Fruit fly (Drosophila melanogaster) whole organism, embryonic: ENCODE results near the gene Ttc19.

ENCODE experiments used
- Blimp-1 ChIP-seq: fragments of 200-800 bp; sonication (Bioruptor generic); optimal IDR thresholded peaks from 3 replicates; lab custom pipeline; 2018; ENCODE audit warnings: missing biosample characterization, missing genetic modification characterization, mild to moderate bottlenecking, moderate library complexity, missing genetic modification reagents
- CG10274 ChIP-seq: fragments of 200-800 bp; sonication (Bioruptor generic); optimal IDR thresholded peaks from 3 replicates; lab custom pipeline; 2017; ENCODE audit warnings: missing biosample characterization, mild to moderate bottlenecking, missing genetic modification characterization
- CG12942 ChIP-seq: fragments of 200-800 bp; sonication (Bioruptor generic); optimal IDR thresholded peaks from 3 replicates; lab custom pipeline; 2016; ENCODE audit warnings: missing biosample characterization, missing genetic modification characterization
- CG13123 ChIP-seq: fragments of 200-800 bp; sonication (Bioruptor generic); optimal IDR thresholded peaks from 2 replicates; lab custom pipeline; 2016; ENCODE audit warnings: missing biosample characterization, missing genetic modification characterization
- CG13287 ChIP-seq: fragments of 200-800 bp; sonication (Bioruptor generic); IDR thresholded peaks from 2 replicates; pipeline ENCODE4 v1.3.6; 2022; ENCODE audit warnings: missing biosample characterization, missing genetic modification characterization; ENCODE audit not compliant: partially characterized antibody
- CG13775 ChIP-seq: fragments of 200-800 bp; sonication (Bioruptor generic); optimal IDR thresholded peaks from 3 replicates; lab custom pipeline; 2017; ENCODE audit warnings: missing biosample characterization, mild to moderate bottlenecking, missing genetic modification characterization
- CG15601 ChIP-seq: fragments of 200-800 bp; sonication (Bioruptor generic); optimal IDR thresholded peaks from 3 replicates; lab custom pipeline; 2019; ENCODE audit warnings: missing biosample characterization, mild to moderate bottlenecking, missing genetic modification characterization, moderate library complexity
- CG1603 ChIP-seq: fragments of 200-800 bp; sonication (Bioruptor generic); optimal IDR thresholded peaks from 2 replicates; lab custom pipeline; 2019; ENCODE audit warnings: missing biosample characterization, mild to moderate bottlenecking, missing genetic modification characterization, moderate library complexity
- CG1792 ChIP-seq: fragments of 200-800 bp; sonication (Bioruptor generic); optimal IDR thresholded peaks from 2 replicates; lab custom pipeline; 2016; ENCODE audit warnings: missing biosample characterization, missing genetic modification characterization
- CG4328 ChIP-seq: fragments of 200-800 bp; sonication (Bioruptor generic); optimal IDR thresholded peaks from 3 replicates; lab custom pipeline; 2017; ENCODE audit warnings: missing biosample characterization, missing genetic modification reagents, missing genetic modification characterization
- CG6689 ChIP-seq: fragments of 200-800 bp; sonication (Bioruptor generic); IDR thresholded peaks from 2 replicates; pipeline ENCODE4 v1.3.6; 2022; ENCODE audit warnings: missing biosample characterization, missing genetic modification characterization
- CG6791 ChIP-seq: fragments of 200-800 bp; sonication (Bioruptor generic); IDR thresholded peaks from 3 replicates; pipeline ENCODE4 v1.3.6; 2022; ENCODE audit warnings: missing biosample characterization, missing genetic modification characterization; ENCODE audit not compliant: partially characterized antibody
- CG6813 ChIP-seq: fragments of 200-800 bp; sonication (Bioruptor generic); optimal IDR thresholded peaks from 2 replicates; lab custom pipeline; 2017; ENCODE audit warnings: missing biosample characterization, missing genetic modification characterization, mild to moderate bottlenecking, moderate library complexity, missing genetic modification reagents
- CG7357 ChIP-seq: fragments of 200-800 bp; sonication (Bioruptor generic); IDR thresholded peaks from 3 replicates; pipeline ENCODE4 v1.3.6; 2022; ENCODE audit warnings: missing biosample characterization, missing genetic modification characterization
- CG7556 ChIP-seq: fragments of 200-800 bp; sonication (Bioruptor generic); optimal IDR thresholded peaks from 2 replicates; lab custom pipeline; 2017; ENCODE audit warnings: missing biosample characterization, mild to moderate bottlenecking, missing genetic modification characterization
- CG7745 ChIP-seq: fragments of 200-800 bp; sonication (Bioruptor generic); optimal IDR thresholded peaks from 2 replicates; lab custom pipeline; 2018; ENCODE audit warnings: missing biosample characterization, mild to moderate bottlenecking, missing genetic modification characterization, moderate library complexity
- CG7928 ChIP-seq: fragments of 200-800 bp; sonication (Bioruptor generic); optimal IDR thresholded peaks from 2 replicates; lab custom pipeline; 2017; ENCODE audit warnings: missing biosample characterization, mild to moderate bottlenecking, missing genetic modification characterization
- CG9727 ChIP-seq: fragments of 200-800 bp; sonication (Bioruptor generic); optimal IDR thresholded peaks from 3 replicates; lab custom pipeline; 2017; ENCODE audit warnings: missing biosample characterization, mild to moderate bottlenecking, missing genetic modification characterization
- CoRest ChIP-seq: fragments of 200-800 bp; sonication (Bioruptor generic); optimal IDR thresholded peaks from 3 replicates; lab custom pipeline; 2018; ENCODE audit warnings: missing biosample characterization, mild to moderate bottlenecking, missing genetic modification characterization, moderate library complexity
- Dll ChIP-seq: fragments of 200-800 bp; sonication (Bioruptor generic); IDR thresholded peaks from 4 replicates; pipeline ENCODE4 v1.3.6; 2022; ENCODE audit warnings: missing biosample characterization, missing genetic modification characterization; ENCODE audit not compliant: partially characterized antibody
- Gsc ChIP-seq: fragments of 200-800 bp; sonication (Bioruptor generic); IDR thresholded peaks from 2 replicates; pipeline ENCODE4 v1.3.6; 2022; ENCODE audit warnings: missing biosample characterization, missing genetic modification characterization
- HHEX ChIP-seq: fragments of 200-800 bp; sonication (Bioruptor generic); optimal IDR thresholded peaks from 3 replicates; lab custom pipeline; 2017; ENCODE audit warnings: missing biosample characterization, mild to moderate bottlenecking, missing genetic modification characterization, missing genetic modification reagents
- HLH54F ChIP-seq: fragments of 200-800 bp; sonication (Bioruptor generic); optimal IDR thresholded peaks from 3 replicates; lab custom pipeline; 2016; ENCODE audit warnings: missing biosample characterization, missing genetic modification characterization
- HLHmδ ChIP-seq: fragments of 200-800 bp; sonication (Bioruptor generic); optimal IDR thresholded peaks from 2 replicates; lab custom pipeline; 2018; ENCODE audit warnings: missing biosample characterization, mild to moderate bottlenecking, missing genetic modification characterization, moderate library complexity
- Hsf ChIP-seq: fragments of 200-800 bp; sonication (Bioruptor generic); optimal IDR thresholded peaks from 3 replicates; lab custom pipeline; 2016; ENCODE audit warnings: missing biosample characterization, missing genetic modification characterization
- Pdp1 ChIP-seq, 2 experiments: fragments of 200-800 bp; sonication (Bioruptor generic); optimal IDR thresholded peaks; 3 replicates each; lab custom pipeline; 2016; ENCODE audit warnings: missing biosample characterization in 2 of 2, missing genetic modification characterization in 2 of 2, mild to moderate bottlenecking in 1 of 2, moderate library complexity in 1 of 2
- Poxn ChIP-seq: fragments of 200-800 bp; sonication (Bioruptor generic); IDR thresholded peaks from 2 replicates; pipeline ENCODE4 v1.3.6; 2022; ENCODE audit warnings: missing biosample characterization, missing genetic modification characterization
- Ptx1 ChIP-seq: fragments of 200-800 bp; sonication (Bioruptor generic); IDR thresholded peaks from 2 replicates; pipeline ENCODE4 v1.3.6; 2022; ENCODE audit warnings: missing biosample characterization, missing genetic modification characterization
- Six4 ChIP-seq: fragments of 200-800 bp; sonication (Bioruptor generic); optimal IDR thresholded peaks from 2 replicates; lab custom pipeline; 2016; ENCODE audit warnings: missing biosample characterization, missing genetic modification characterization
- Tbp ChIP-seq: fragments of >200 bp; optimal IDR thresholded peaks from 2 replicates; lab custom pipeline; 2018; ENCODE audit warnings: missing biosample characterization, missing genetic modification characterization
- Trl ChIP-seq, 3 experiments: fragments of >200 bp in 2 of 3; fragments of 200-800 bp in 1 of 3; sonication (Bioruptor generic) in 1 of 3; optimal IDR thresholded peaks; 2 replicates in 1 of 3; 3 replicates in 2 of 3; lab custom pipeline; 2016 to 2017; ENCODE audit warnings: missing biosample characterization in 1 of 3, missing genetic modification characterization in 1 of 3
- Usf ChIP-seq: fragments of 200-800 bp; sonication (Bioruptor generic); optimal IDR thresholded peaks from 2 replicates; lab custom pipeline; 2017; ENCODE audit warnings: missing genotype, missing biosample characterization, missing genetic modification characterization
- esg ChIP-seq: fragments of 200-800 bp; sonication (Bioruptor generic); conservative IDR thresholded peaks from 2 replicates; pipeline ENCODE4 v1.3.6; 2022; ENCODE audit warnings: missing biosample characterization, missing genetic modification characterization
- grn ChIP-seq: fragments of 200-800 bp; sonication (Bioruptor generic); optimal IDR thresholded peaks from 3 replicates; lab custom pipeline; 2017; ENCODE audit warnings: missing biosample characterization, missing genetic modification characterization
- hth ChIP-seq: fragments of >200 bp; optimal IDR thresholded peaks from 2 replicates; lab custom pipeline; 2017; ENCODE audit warnings: inconsistent platforms
- mam ChIP-seq: fragments of 200-800 bp; sonication (Bioruptor generic); optimal IDR thresholded peaks from 3 replicates; lab custom pipeline; 2016; ENCODE audit warnings: missing biosample characterization, missing genetic modification characterization
- pita ChIP-seq: fragments of 200-800 bp; sonication (Bioruptor generic); optimal IDR thresholded peaks from 2 replicates; lab custom pipeline; 2017; ENCODE audit warnings: missing biosample characterization, mild to moderate bottlenecking, missing genetic modification characterization
- pros ChIP-seq: fragments of 200-800 bp; sonication (Bioruptor generic); optimal IDR thresholded peaks from 3 replicates; lab custom pipeline; 2019; ENCODE audit warnings: missing biosample characterization, mild to moderate bottlenecking, missing genetic modification characterization, moderate library complexity
- sd ChIP-seq: fragments of 200-800 bp; sonication (Bioruptor generic); optimal IDR thresholded peaks from 3 replicates; lab custom pipeline; 2018; ENCODE audit warnings: missing biosample characterization, mild to moderate bottlenecking, missing genetic modification characterization, moderate library complexity
- tgo ChIP-seq: fragments of 200-800 bp; sonication (Bioruptor generic); IDR thresholded peaks from 3 replicates; pipeline ENCODE4 v1.3.6; 2022; ENCODE audit warnings: missing biosample characterization, missing genetic modification characterization
- toy ChIP-seq: fragments of 200-800 bp; sonication (Bioruptor generic); IDR thresholded peaks from 2 replicates; pipeline ENCODE4 v1.3.6; 2022; ENCODE audit warnings: missing biosample characterization, missing genetic modification characterization
- vnd ChIP-seq: fragments of 200-800 bp; sonication (Bioruptor generic); IDR thresholded peaks from 3 replicates; pipeline ENCODE4 v1.3.6; 2022; ENCODE audit warnings: missing biosample characterization, missing genetic modification characterization; ENCODE audit not compliant: partially characterized antibody
- zf30C ChIP-seq: fragments of 200-800 bp; sonication (Bioruptor generic); optimal IDR thresholded peaks from 3 replicates; lab custom pipeline; 2018; ENCODE audit warnings: missing biosample characterization, mild to moderate bottlenecking, missing genetic modification characterization

Gene Ttc19

DNA sequence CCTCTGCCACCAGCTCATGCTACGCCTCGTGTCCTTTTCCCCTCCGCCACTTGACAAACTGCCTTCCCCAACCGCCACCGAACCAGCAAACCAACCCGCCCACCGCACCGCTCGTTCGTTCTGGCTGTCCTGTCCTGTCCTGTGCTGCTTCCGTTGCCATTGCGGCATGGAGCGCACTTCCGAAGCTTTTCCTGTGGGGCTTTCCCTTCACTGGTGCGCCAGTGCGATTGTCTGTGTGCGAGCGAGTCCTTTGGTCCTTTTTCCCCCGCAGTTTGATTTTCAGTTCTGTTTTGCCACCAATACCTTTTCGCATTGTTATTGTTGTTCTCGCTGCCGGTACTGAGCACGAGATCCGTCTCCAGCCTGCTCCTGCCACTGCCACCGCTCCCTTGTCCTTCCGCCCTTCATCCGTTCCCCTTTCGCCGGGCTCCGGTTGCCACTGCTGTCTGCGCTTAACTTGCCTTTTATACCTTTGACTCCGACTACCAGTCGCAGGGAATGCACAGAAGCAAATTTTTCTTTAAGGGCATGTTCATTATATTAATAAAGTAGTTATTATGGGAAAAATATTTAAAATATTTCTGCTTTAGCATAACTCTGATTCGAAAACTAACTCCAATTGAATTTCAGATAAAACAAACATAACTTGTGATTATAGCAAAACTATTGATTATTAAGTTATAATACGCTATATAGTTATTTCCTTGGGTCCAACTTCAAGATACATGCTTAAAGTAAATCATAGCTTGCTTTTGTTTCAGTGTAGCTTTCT lies 20.8 kb downstream of the Ttc19 start (continued):
- TF ChIP-seq HLHmδ (GFP tag; lab: Kevin White, UChicago) (no peak), pita (no peak)

dm6 chr2L:19022221-19022516 lies 22.8 kb downstream of the Ttc19 start, which contains the start of gene CG15172:
Gene CG15172, plus strand, starts transcription at chr2L:19022417.
- TF ChIP-seq Dll (GFP tag; lab: Robert Waterston, UW) (no peak), Pdp1 (GFP tag; optimal IDR thresholded peaks at IDR 0.05; lab: Kevin White, UChicago) (peak in 1 of 2 experiments; percentile 78), Gsc (GFP tag; lab: Robert Waterston, UW) (no peak), CG1792 (GFP tag; lab: Kevin White, UChicago) (no peak), zf30C (GFP tag; lab: Kevin White, UChicago) (no peak)

dm6 chr2L:19021278-19022220 lies 23.4 kb downstream of the Ttc19 start:
- TF ChIP-seq CG7357 (GFP tag; lab: Robert Waterston, UW) (peak; percentile 39; the same call in 1 of the 3 replicates), Poxn (no peak), HHEX (peak; percentile 71), CG6689 (peak; percentile 71), toy (no peak), CG9727 (GFP tag; lab: Kevin White, UChicago) (peak; percentile 74), CG4328 (GFP tag; lab: Kevin White, UChicago) (peak; percentile 55), CG12942 (GFP tag; lab: Kevin White, UChicago) (peak; percentile 56), Usf (GFP tag; lab: Kevin White, UChicago) (peak; percentile 32), CG6813 (GFP tag; lab: Kevin White, UChicago) (peak; percentile 57), HLH54F (GFP tag; lab: Kevin White, UChicago) (peak; percentile 51), Six4 (GFP tag; lab: Kevin White, UChicago) (peak; percentile 1), vnd (no peak), CG13775 (GFP tag; lab: Kevin White, UChicago) (peak; percentile 68), CG15601 (tag; lab: Kevin White, UChicago) (peak; percentile 84), Hsf (GFP tag; lab: Kevin White, UChicago) (peak; percentile 71), CG13123 (GFP tag; lab: Kevin White, UChicago) (peak; percentile 13), pros (GFP tag; lab: Kevin White, UChicago) (no peak), CG6791 (GFP tag; lab: Robert Waterston, UW) (no peak), hth (lab: Kevin White, UChicago) (no peak), CG13287 (GFP tag; lab: Robert Waterston, UW) (no peak), CoRest (tag; lab: Kevin White, UChicago) (peak; percentile 89), Trl (optimal IDR thresholded peaks at IDR 0.05; lab: Kevin White, UChicago) (no peak), Trl (GFP tag; optimal IDR thresholded peaks at IDR 0.05; lab: Kevin White, UChicago) (peak; percentile 6), CG7556 (GFP tag; lab: Kevin White, UChicago) (peak; percentile 93), tgo (GFP tag; lab: Robert Waterston, UW) (peak; percentile 86), CG7928 (GFP tag; lab: Kevin White, UChicago) (peak; percentile 26), CG7745 (tag; lab: Kevin White, UChicago) (no peak), Ptx1 (GFP tag; lab: Robert Waterston, UW) (peak; percentile 86), mam (peak; percentile 20), CG1603 (peak; percentile 53), Blimp-1 (GFP tag; lab: Kevin White, UChicago) (peak; percentile 65), Tbp (GFP tag; lab: Kevin White, UChicago) (no peak), CG10274 (GFP tag; lab: Kevin White, UChicago) (peak; percentile 11), sd (tag; lab: Kevin White, UChicago) (peak; percentile 53), grn (GFP tag; lab: Kevin White, UChicago) (no peak), esg (GFP tag; lab: Robert Waterston, UW) (peak; percentile 74)
